Fruit fly (Drosophila melanogaster) whole organism: Measurements from ENCODE around the gene CG33272.

Source experiments
- CG8478 ChIP-seq: fragments of >200 bp; optimal IDR thresholded peaks from 2 replicates; lab custom pipeline; 2018; ENCODE audit warnings: inconsistent platforms
- Dll ChIP-seq: fragments of >200 bp; optimal IDR thresholded peaks from 2 replicates; lab custom pipeline; 2017
- EcR ChIP-seq, 2 experiments: fragments of >200 bp; optimal IDR thresholded peaks; 2 replicates each; lab custom pipeline; 2017; ENCODE audit warnings: missing biosample characterization in 2 of 2, missing genetic modification characterization in 2 of 2, missing genetic modification reagents in 2 of 2
- pan ChIP-seq: fragments of >200 bp; optimal IDR thresholded peaks from 2 replicates; lab custom pipeline; 2017
- psq ChIP-seq: fragments of >200 bp; optimal IDR thresholded peaks from 2 replicates; lab custom pipeline; 2017
- usp ChIP-seq: fragments of >200 bp; optimal IDR thresholded peaks from 2 replicates; lab custom pipeline; 2017; ENCODE audit warnings: missing biosample characterization, missing genetic modification characterization, mixed read lengths

CG33272 gene

DNA sequence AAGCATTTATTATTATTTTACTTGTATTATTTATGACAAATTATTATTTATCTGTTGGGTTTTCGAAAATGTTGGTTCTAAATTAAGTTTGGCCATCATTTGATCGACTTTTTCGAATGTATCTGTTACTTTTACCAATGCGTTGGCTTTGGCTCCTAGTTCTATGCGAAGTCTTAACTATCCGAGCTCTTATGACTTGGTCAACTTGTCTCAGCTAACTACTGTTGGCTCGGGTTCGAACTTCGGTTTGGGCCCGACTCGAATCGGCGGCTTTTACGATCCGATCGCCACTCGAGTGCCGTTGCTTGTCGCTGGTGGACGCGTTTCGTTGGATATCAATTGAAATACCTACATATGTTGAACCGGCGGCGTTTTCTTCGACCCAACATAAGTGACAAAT lies 3.0 kb upstream of the CG33272 start, which contains the start of gene CG7512:
Gene CG7512 (plus strand): TSS at position 301 of the 400 bp plus-strand sequence.
- TF ChIP-seq usp (no peak), EcR (GFP tag; optimal IDR thresholded peaks at IDR 0.05; lab: Kevin White, UChicago) (no peak), psq (lab: Kevin White, UChicago) (no peak), Dll (lab: Kevin White, UChicago) (no peak), pan (lab: Kevin White, UChicago) (no peak), CG8478 (lab: Kevin White, UChicago) (no peak)

DNA sequence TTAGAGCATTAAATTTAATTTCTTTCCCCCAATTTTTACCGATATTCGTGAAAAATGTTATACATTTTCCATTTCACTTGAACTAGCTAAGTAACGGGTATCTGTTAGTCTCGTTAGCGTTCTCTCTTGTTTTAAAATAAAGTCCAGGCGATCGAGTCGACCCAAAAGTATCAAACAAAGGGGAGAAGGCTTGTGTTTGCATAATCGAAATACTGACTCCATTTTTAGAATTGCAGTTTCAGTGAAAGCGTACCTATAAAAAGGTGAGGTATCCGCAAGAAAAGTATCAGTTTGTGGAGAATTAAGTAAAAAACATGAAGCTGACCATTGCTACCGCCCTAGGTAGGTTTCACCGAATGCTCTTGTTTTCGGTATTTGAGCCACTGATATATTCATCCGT lies 1.5 kb upstream of the CG33272 start, which contains the start of gene Sgs3:
Gene Sgs3 (plus strand): TSS at position 301 of the 400 bp plus-strand sequence.
- TF ChIP-seq CG8478 (lab: Kevin White, UChicago) (no peak), psq (lab: Kevin White, UChicago) (no peak), EcR (GFP tag; optimal IDR thresholded peaks at IDR 0.05; lab: Kevin White, UChicago) (no peak), Dll (lab: Kevin White, UChicago) (no peak), usp (no peak)

DNA sequence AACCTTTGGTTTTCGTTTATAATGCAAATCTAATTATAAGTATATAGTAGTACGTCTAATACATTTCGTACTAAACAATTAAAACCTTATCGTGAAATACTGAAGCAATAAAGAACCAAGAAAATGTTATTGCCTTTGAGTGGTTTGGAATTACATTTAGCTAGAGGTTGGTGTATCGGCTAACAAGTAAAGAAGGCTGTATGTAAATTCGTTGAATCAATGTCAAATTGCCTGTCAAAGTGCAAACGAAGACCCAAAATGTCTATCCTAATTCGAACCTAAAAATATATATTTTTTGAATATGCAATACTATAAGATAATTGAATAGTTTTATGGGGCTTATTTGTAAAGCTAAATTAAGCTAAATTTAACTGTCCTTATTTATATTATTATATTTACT lies 854 bp upstream of the CG33272 start:
- no peak for TF ChIP-seq Dll (lab: Kevin White, UChicago)
- TF ChIP-seq CG8478 (lab: Kevin White, UChicago) = no peak
- TF ChIP-seq usp = no peak
- no peak for TF ChIP-seq EcR (GFP tag; optimal IDR thresholded peaks at IDR 0.05; lab: Kevin White, UChicago)
- no peak for TF ChIP-seq psq (lab: Kevin White, UChicago)
- TF ChIP-seq pan (lab: Kevin White, UChicago) = no peak

DNA sequence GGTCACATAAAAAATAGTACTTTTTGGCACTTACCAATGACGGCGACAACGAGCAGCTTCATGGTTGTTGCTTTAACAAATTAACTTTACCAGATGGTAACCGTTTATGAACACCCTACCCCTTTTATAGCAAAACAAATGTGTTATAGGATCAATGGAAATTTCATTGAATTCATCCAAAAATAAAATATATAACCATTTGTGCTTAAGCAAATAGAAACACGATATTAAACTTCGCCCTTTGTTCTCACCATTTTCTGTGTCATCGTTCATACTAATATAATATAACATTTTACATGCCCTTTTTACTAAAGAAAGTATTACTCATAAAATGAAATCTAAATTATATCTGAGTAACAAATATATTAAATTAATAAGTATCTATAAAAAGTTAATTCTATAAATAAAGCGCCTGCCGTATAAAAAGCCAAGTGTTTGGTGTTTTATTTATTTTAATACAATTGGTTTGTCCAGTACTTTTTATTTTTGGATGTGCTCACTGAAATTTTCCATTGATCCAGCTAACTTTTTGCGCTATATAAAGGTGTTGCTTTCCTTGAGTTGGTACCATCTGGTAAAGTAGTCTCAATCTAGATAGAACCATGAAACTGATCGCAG lies 986 bp downstream of the CG33272 start, which contains the start of the genes Sgs8 and Sgs7:
Gene Sgs8 (minus strand): TSS at position 101 of the 618 bp plus-strand sequence.
Gene Sgs7 (plus strand): TSS at position 568 of the 618 bp plus-strand sequence.
- no peak for TF ChIP-seq EcR (GFP tag; optimal IDR thresholded peaks at IDR 0.05; lab: Kevin White, UChicago)
- TF ChIP-seq usp = no peak
- TF ChIP-seq psq (lab: Kevin White, UChicago) = no peak
- no peak for TF ChIP-seq pan (lab: Kevin White, UChicago)

DNA sequence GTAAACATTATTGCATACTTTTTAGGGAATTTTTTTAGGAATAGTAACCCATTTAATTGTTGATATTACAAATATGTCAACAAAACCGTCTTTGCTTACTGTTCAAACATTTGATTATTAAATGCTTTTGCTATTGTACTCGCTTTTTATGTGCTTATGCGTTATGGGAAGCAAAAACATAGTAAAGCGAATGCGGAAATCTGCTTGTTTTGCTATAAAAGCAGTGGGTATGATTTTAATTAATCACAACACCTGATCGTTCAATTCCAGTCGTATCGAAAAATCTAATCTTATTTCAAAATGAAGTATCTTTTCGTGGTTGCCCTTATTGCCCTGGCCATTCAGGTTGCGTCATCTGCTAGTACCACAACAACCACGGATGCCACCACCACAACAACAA lies 2.1 kb downstream of the CG33272 start, which contains the start of gene CG33500:
Gene CG33500 (plus strand): TSS at position 301 of the 400 bp plus-strand sequence.
- TF ChIP-seq CG8478 (lab: Kevin White, UChicago) = no peak
- TF ChIP-seq psq (lab: Kevin White, UChicago) = no peak
- TF ChIP-seq pan (lab: Kevin White, UChicago) = no peak
- TF ChIP-seq EcR (GFP tag; optimal IDR thresholded peaks at IDR 0.05; lab: Kevin White, UChicago) = no peak

DNA sequence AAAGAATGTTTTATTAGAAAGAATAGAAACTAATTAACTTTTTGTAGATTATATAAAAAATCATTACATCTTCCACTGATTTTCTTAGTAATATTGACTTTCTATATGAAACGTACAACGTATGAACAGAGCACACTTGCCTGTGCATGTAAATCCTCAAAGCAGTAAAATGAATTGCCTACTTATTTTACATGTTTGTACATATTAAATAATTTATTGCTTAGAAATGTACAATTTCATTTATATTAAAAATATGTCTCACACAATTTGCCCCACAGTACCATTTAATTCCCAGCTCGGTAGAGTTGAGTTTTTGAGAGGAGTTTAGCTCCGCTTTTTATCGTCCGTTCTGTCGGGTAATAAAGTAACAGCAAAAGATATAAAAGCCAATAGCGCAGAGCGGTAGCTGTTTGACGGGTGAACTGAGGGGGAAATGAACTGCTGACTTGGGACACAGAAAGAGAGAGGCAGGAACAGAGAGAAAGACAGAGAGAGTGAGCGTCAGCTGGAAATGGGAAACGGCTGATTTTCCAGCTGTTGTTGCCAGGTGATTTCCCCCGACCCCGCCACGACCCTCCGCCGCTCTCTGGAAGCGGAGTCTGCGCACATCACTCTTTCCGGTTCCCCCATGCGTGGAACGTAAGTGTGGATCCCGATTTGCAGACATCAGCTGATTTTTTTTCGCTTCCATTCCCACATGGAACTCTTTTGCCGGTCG lies 17.1 kb downstream of the CG33272 start:
- TF ChIP-seq pan (lab: Kevin White, UChicago) (no peak), CG8478 (lab: Kevin White, UChicago) (no peak), EcR (GFP tag; optimal IDR thresholded peaks at IDR 0.05; lab: Kevin White, UChicago) (peak in 1 of 2 experiments; percentile 51), Dll (lab: Kevin White, UChicago) (no peak), usp (no peak)

DNA sequence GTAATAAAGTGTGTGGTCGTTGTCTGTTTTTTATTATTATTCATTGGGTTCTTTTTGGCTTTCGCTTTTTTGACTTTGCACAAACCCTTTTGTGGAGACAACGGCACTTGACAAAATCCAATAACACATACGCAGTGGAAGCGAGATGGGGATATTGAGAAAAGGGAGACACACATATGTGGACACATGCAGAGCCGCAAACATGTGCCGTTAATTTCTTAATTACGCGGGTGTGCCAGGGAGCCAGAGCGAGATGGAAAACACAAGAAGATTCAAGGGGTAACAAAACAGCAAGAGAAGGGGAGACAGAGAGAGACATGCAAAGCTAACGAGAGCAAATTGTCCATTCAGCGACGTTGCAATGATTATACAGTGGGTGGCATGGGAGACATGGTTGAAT lies 17.9 kb downstream of the CG33272 start:
- TF ChIP-seq Dll (lab: Kevin White, UChicago) = no peak

DNA sequence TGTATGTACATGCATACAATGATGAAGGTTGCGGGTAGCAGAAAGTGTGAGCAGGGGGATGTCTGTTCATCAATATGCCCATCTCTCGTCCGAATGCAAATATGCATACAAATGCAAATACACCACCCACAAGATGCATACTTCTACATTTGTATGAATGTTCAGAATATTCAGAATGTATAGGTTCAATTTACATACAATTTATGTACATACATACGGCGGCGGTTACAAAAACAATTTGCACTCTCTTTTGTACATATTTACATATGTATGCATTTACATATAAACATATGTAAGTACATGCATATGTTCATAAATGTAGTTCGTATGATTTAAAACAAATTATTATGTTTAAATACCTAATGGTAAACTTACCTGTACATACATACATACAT lies 18.5 kb downstream of the CG33272 start:
- TF ChIP-seq pan (lab: Kevin White, UChicago) (no peak), Dll (lab: Kevin White, UChicago) (no peak), EcR (GFP tag; optimal IDR thresholded peaks at IDR 0.05; lab: Kevin White, UChicago) (no peak), psq (lab: Kevin White, UChicago) (no peak), CG8478 (lab: Kevin White, UChicago) (no peak), usp (no peak)

DNA sequence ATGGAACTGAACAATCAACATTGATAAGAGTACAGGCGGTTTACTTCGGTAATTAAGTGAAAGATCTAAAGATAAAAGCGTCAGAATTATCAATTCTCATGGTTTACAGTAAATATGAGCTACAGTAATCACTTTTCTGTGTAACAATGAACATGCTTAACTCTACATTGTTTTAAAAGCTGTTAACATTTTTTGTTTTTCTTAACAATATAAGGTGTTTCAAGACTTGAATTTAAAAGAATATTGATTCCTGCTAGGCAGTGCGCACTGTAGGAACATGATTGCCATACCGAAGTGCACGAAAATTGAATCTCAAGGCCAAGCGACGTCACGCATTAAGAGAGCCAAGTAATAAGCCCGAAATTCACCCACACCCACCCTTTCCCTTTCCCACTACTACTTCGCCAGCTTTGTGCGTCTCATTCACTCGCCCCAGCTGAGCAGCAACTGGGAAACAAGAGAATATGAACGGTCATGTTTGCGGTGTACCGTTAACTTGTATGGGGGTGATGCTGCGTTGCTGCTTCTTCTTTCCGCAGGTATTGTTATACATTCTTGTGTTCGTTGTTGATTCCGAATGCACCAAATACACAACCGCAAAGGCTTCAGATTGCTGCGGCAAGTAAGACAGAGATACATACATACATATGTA lies 19.0 kb downstream of the CG33272 start:
- TF ChIP-seq Dll (lab: Kevin White, UChicago) (no peak), EcR (GFP tag; optimal IDR thresholded peaks at IDR 0.05; lab: Kevin White, UChicago) (no peak), pan (lab: Kevin White, UChicago) (no peak), usp (no peak), CG8478 (lab: Kevin White, UChicago) (no peak), psq (lab: Kevin White, UChicago) (no peak)

DNA sequence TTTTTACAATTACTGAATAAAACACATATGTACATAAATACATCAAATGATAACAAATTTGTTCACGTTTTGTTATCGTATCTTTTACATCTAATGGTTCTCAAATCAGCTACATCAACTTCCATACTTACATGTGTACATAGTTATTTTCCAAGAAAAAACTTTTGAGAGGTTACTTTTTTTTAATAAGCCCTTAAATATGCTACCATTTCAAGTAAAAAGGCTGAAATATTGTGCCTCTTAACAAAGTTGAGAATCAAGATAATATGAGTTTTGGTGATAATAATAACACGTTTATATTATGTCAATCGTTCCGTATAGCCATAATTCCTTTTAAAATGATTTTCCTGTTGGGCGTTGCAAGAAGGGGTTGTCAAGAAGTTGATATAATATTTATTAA lies 19.9 kb downstream of the CG33272 start:
- TF ChIP-seq CG8478 (lab: Kevin White, UChicago) (no peak), psq (lab: Kevin White, UChicago) (no peak), EcR (GFP tag; optimal IDR thresholded peaks at IDR 0.05; lab: Kevin White, UChicago) (no peak), usp (no peak), Dll (lab: Kevin White, UChicago) (no peak), pan (lab: Kevin White, UChicago) (no peak)

DNA sequence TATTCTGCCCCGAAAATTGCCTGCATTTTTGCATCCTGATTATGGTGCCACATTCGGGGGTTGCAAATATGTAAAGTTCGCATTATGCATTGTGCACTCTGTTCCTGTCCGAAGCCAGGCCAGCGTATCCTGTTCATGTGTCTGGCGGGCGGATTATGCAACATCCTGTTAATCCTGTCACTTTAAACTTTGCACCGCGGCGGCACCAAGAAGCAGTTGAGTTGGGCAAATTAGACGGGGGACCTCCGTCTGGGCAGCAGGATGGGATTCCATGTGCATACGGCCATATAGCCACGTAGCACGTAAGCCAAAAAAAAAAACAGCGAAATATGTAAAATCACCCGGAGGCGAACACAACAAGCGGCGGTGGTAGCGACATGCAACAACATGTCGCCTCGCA lies 20.9 kb downstream of the CG33272 start:
- TF ChIP-seq Dll (lab: Kevin White, UChicago) (no peak), pan (lab: Kevin White, UChicago) (no peak), usp (no peak), psq (lab: Kevin White, UChicago) (no peak), EcR (GFP tag; optimal IDR thresholded peaks at IDR 0.05; lab: Kevin White, UChicago) (no peak), CG8478 (lab: Kevin White, UChicago) (no peak)
